Worm (Caenorhabditis elegans) whole organism, late embryonic: ENCODE data around the gene gcy-15.

Source experiments
- T23F11.4 ChIP-seq: fragments of 200-800 bp; sonication (Bioruptor generic); optimal IDR thresholded peaks from 2 replicates; lab custom pipeline; 2018; ENCODE audit warnings: mild to moderate bottlenecking, missing genetic modification characterization, missing compliant biosample characterization
- Y22D7AL.16 ChIP-seq: sonication (generic microtip); optimal IDR thresholded peaks from 2 replicates; lab custom pipeline; 2016; ENCODE audit warnings: missing genetic modification characterization, missing compliant biosample characterization
- ama-1 ChIP-seq: fragments of 150-350 bp; optimal IDR thresholded peaks from 2 replicates; lab custom pipeline; 2014
- ceh-34 ChIP-seq: sonication (generic microtip); optimal IDR thresholded peaks from 2 replicates; lab custom pipeline; 2016; ENCODE audit warnings: mild to moderate bottlenecking, missing genetic modification characterization, missing compliant biosample characterization
- fkh-10 ChIP-seq: fragments of 150-350 bp; optimal IDR thresholded peaks from 2 replicates; lab custom pipeline; 2014; ENCODE audit warnings: missing biosample characterization, missing genetic modification reagents, missing genetic modification characterization
- lin-11 ChIP-seq: fragments of 200-800 bp; sonication (Bioruptor generic); optimal IDR thresholded peaks from 2 replicates; lab custom pipeline; 2018; ENCODE audit warnings: mild to moderate bottlenecking, missing genetic modification characterization, missing compliant biosample characterization
- nhr-11 ChIP-seq: fragments of 150-350 bp; optimal IDR thresholded peaks from 2 replicates; lab custom pipeline; 2014; ENCODE audit warnings: missing biosample characterization, missing genetic modification characterization
- pag-3 ChIP-seq: sonication (generic microtip); optimal IDR thresholded peaks from 2 replicates; lab custom pipeline; 2016; ENCODE audit warnings: missing compliant biosample characterization, missing genetic modification characterization, borderline replicate concordance
- pha-4 ChIP-seq: fragments of 150-350 bp; optimal IDR thresholded peaks from 2 replicates; lab custom pipeline; 2018; ENCODE audit warnings: missing biosample characterization, missing genetic modification reagents, missing genetic modification characterization
- pqm-1 ChIP-seq: sonication (generic microtip); optimal IDR thresholded peaks from 2 replicates; lab custom pipeline; 2016; ENCODE audit warnings: missing genetic modification characterization, missing compliant biosample characterization
- pros-1 ChIP-seq: fragments of 150-350 bp; optimal IDR thresholded peaks from 2 replicates; lab custom pipeline; 2014; ENCODE audit warnings: missing biosample characterization, missing genetic modification reagents, missing genetic modification characterization
- ztf-16 ChIP-seq: sonication (generic microtip); optimal IDR thresholded peaks from 2 replicates; lab custom pipeline; 2017; ENCODE audit warnings: missing genetic modification characterization, missing compliant biosample characterization

DNA sequence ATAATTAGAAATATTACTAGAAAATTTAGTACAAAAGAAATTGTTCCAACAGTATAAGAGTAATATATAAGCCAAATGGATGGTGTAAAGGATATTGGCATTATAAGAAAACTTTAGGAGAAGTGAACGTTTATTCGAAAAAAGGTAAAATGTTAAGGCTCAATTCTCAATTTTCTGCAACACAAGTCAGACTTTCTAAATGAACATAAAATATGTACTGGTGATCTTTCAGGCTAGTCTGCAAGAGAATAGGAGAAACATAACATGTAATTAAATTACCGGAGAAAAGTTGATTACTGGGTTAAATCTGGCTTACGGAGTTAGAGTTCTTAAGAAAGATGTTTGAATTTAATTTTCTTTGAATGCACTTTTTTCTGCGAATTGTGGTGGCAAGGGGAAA, 40.1 kb downstream of the gcy-15 start, which contains the start of gene sri-33:
- no peak for TF ChIP-seq pros-1 (tag; lab: Kevin White, UChicago)
- no peak for TF ChIP-seq pqm-1 (tag; lab: Kevin White, UChicago)
- no peak for TF ChIP-seq ceh-34 (tag; lab: Kevin White, UChicago)
- no peak for TF ChIP-seq T23F11.4 (GFP tag; lab: Kevin White, UChicago)
- no peak for TF ChIP-seq fkh-10 (GFP tag; lab: Kevin White, UChicago)
- TF ChIP-seq ztf-16 (tag; lab: Kevin White, UChicago) = no peak
- no peak for TF ChIP-seq pag-3 (tag; lab: Kevin White, UChicago)
- no peak for TF ChIP-seq Y22D7AL.16 (tag; lab: Kevin White, UChicago)
- TF ChIP-seq ama-1 (lab: Kevin White, UChicago) = no peak
- no peak for TF ChIP-seq lin-11 (tag; lab: Kevin White, UChicago)
- no peak for TF ChIP-seq nhr-11 (tag; lab: Kevin White, UChicago)
- TF ChIP-seq pha-4 (tag; lab: Kevin White, UChicago) = no peak
